Worm (Caenorhabditis elegans): ENCODE measurements around the gene C40H1.7.

ce11 chrIII:9355412-9355969, 30.7 kb downstream of the C40H1.7 start, which contains the start of gene chtb-1:
- TF ChIP-seq nhr-11 (tag; optimal IDR thresholded peaks at IDR 0.05): no peak
- TF ChIP-seq syd-9 (tag; optimal IDR thresholded peaks at IDR 0.05): no peak
- TF ChIP-seq ama-1 (optimal IDR thresholded peaks at IDR 0.05): no peak
- TF ChIP-seq nfya-1 (tag; optimal IDR thresholded peaks at IDR 0.05): no peak
- TF ChIP-seq F13H6.1 (tag; optimal IDR thresholded peaks at IDR 0.05): no peak
- TF ChIP-seq dmd-4 (tag; optimal IDR thresholded peaks at IDR 0.05; ENCODE audit: borderline replicate concordance): no peak
- TF ChIP-seq elt-2 (tag; optimal IDR thresholded peaks at IDR 0.05): no peak
- no peak for TF ChIP-seq lin-11 (tag; optimal IDR thresholded peaks at IDR 0.05)
- TF ChIP-seq fkh-10 (GFP tag; optimal IDR thresholded peaks at IDR 0.05): no peak
- TF ChIP-seq ceh-6 (GFP tag; optimal IDR thresholded peaks at IDR 0.05): no peak
- TF ChIP-seq Y22D7AL.16 (tag; optimal IDR thresholded peaks at IDR 0.05): no peak
- TF ChIP-seq ets-4 (tag; optimal IDR thresholded peaks at IDR 0.05): no peak

Measured in whole organism, late embryonic.